Worm (Caenorhabditis elegans) whole organism, mixed stage, embryonic: ENCODE data around the gene mrpl-20.

ENCODE experiments used
- M03D4.4 ChIP-seq: sonication (generic microtip); optimal IDR thresholded peaks from 2 replicates; lab custom pipeline; 2017; ENCODE audit warnings: mild to moderate bottlenecking, missing genetic modification characterization, missing compliant biosample characterization
- bed-3 ChIP-seq: fragments of 200-800 bp; sonication (Bioruptor generic); optimal IDR thresholded peaks from 3 replicates; lab custom pipeline; 2018; ENCODE audit warnings: mild to moderate bottlenecking, missing genetic modification characterization, moderate library complexity, missing compliant biosample characterization
- ceh-39 ChIP-seq: fragments of 150-350 bp; optimal IDR thresholded peaks from 2 replicates; lab custom pipeline; 2014; ENCODE audit warnings: missing biosample characterization, missing genetic modification characterization
- ceh-43 ChIP-seq: fragments of 200-800 bp; sonication (Bioruptor generic); optimal IDR thresholded peaks from 2 replicates; lab custom pipeline; 2018; ENCODE audit warnings: mild to moderate bottlenecking, missing genetic modification characterization, moderate library complexity, missing compliant biosample characterization
- ceh-83 ChIP-seq: fragments of 200-800 bp; sonication (Bioruptor generic); optimal IDR thresholded peaks from 2 replicates; lab custom pipeline; 2018; ENCODE audit warnings: mild to moderate bottlenecking, missing genetic modification characterization, missing compliant biosample characterization
- ces-1 ChIP-seq: fragments of 150-350 bp; optimal IDR thresholded peaks from 2 replicates; lab custom pipeline; 2014; ENCODE audit warnings: missing biosample characterization, missing genetic modification reagents, missing genetic modification characterization
- cnd-1 ChIP-seq: fragments of 200-800 bp; sonication (Bioruptor generic); optimal IDR thresholded peaks from 2 replicates; lab custom pipeline; 2018; ENCODE audit warnings: mild to moderate bottlenecking, missing genetic modification characterization, missing compliant biosample characterization
- drap-1 ChIP-seq: fragments of 200-800 bp; sonication (Bioruptor generic); optimal IDR thresholded peaks from 3 replicates; lab custom pipeline; 2018; ENCODE audit warnings: mild to moderate bottlenecking, missing genetic modification characterization, missing compliant biosample characterization
- elt-1 ChIP-seq: sonication (generic microtip); optimal IDR thresholded peaks from 2 replicates; lab custom pipeline; 2017; ENCODE audit warnings: missing genetic modification characterization, mild to moderate bottlenecking, missing compliant biosample characterization, antibody characterized with exemption, moderate library complexity, borderline replicate concordance; ENCODE audit not compliant: insufficient read depth
- elt-3 ChIP-seq: fragments of 150-350 bp; optimal IDR thresholded peaks from 2 replicates; lab custom pipeline; 2014; ENCODE audit warnings: missing biosample characterization, missing genetic modification characterization
- flh-1 ChIP-seq: fragments of 200-800 bp; sonication (Bioruptor generic); optimal IDR thresholded peaks from 2 replicates; lab custom pipeline; 2018; ENCODE audit warnings: mild to moderate bottlenecking, missing genetic modification characterization, moderate library complexity, missing compliant biosample characterization
- hlh-1 ChIP-seq: fragments of 150-350 bp; optimal IDR thresholded peaks from 2 replicates; lab custom pipeline; 2014; ENCODE audit warnings: missing biosample characterization, missing genetic modification reagents, missing genetic modification characterization
- lin-13 ChIP-seq: fragments of 150-350 bp; optimal IDR thresholded peaks from 2 replicates; lab custom pipeline; 2014; ENCODE audit warnings: missing biosample characterization, missing genetic modification characterization
- lin-32 ChIP-seq: fragments of 200-800 bp; sonication (Bioruptor generic); optimal IDR thresholded peaks from 2 replicates; lab custom pipeline; 2018; ENCODE audit warnings: mild to moderate bottlenecking, missing genetic modification characterization, missing compliant biosample characterization
- lsy-2 ChIP-seq: fragments of 150-350 bp; optimal IDR thresholded peaks from 2 replicates; lab custom pipeline; 2014; ENCODE audit warnings: missing biosample characterization, missing genetic modification characterization
- mab-5 ChIP-seq: fragments of 150-350 bp; optimal IDR thresholded peaks from 2 replicates; lab custom pipeline; 2014; ENCODE audit warnings: missing biosample characterization, missing genetic modification characterization
- mep-1 ChIP-seq: fragments of 150-350 bp; optimal IDR thresholded peaks from 2 replicates; lab custom pipeline; 2017; ENCODE audit warnings: missing biosample characterization, missing genetic modification reagents, missing genetic modification characterization, inconsistent platforms
- nhr-12 ChIP-seq: fragments of 150-350 bp; optimal IDR thresholded peaks from 2 replicates; lab custom pipeline; 2014; ENCODE audit warnings: missing biosample characterization, missing genetic modification characterization
- nhr-2 ChIP-seq: fragments of 150-350 bp; optimal IDR thresholded peaks from 2 replicates; lab custom pipeline; 2014; ENCODE audit warnings: missing biosample characterization, missing genetic modification characterization
- nhr-237 ChIP-seq: fragments of 150-350 bp; optimal IDR thresholded peaks from 2 replicates; lab custom pipeline; 2014; ENCODE audit warnings: missing biosample characterization, missing genetic modification characterization
- nhr-28 ChIP-seq: fragments of 150-350 bp; optimal IDR thresholded peaks from 2 replicates; lab custom pipeline; 2014; ENCODE audit warnings: missing biosample characterization, missing genetic modification characterization
- nhr-76 ChIP-seq: sonication (generic microtip); optimal IDR thresholded peaks from 2 replicates; lab custom pipeline; 2017; ENCODE audit warnings: missing biosample characterization, missing genetic modification characterization
- pha-4 ChIP-seq: fragments of 150-350 bp; optimal IDR thresholded peaks from 2 replicates; lab custom pipeline; 2018; ENCODE audit warnings: missing biosample characterization, missing genetic modification reagents, missing genetic modification characterization
- snpc-4 ChIP-seq: fragments of 150-350 bp; optimal IDR thresholded peaks from 2 replicates; lab custom pipeline; 2014; ENCODE audit warnings: missing biosample characterization, missing genetic modification characterization
- sptf-1 ChIP-seq: sonication (generic microtip); optimal IDR thresholded peaks from 2 replicates; lab custom pipeline; 2017; ENCODE audit warnings: mild to moderate bottlenecking, missing genetic modification characterization, moderate library complexity, missing compliant biosample characterization
- tbx-8 ChIP-seq: fragments of 200-800 bp; sonication (Bioruptor generic); optimal IDR thresholded peaks from 2 replicates; lab custom pipeline; 2018; ENCODE audit warnings: mild to moderate bottlenecking, missing genetic modification characterization, moderate library complexity, missing compliant biosample characterization
- unc-120 ChIP-seq: sonication (generic microtip); optimal IDR thresholded peaks from 2 replicates; lab custom pipeline; 2017; ENCODE audit warnings: missing genetic modification characterization, missing compliant biosample characterization; ENCODE audit not compliant: poor library complexity, severe bottlenecking
- unc-62 ChIP-seq: fragments of 150-350 bp; optimal IDR thresholded peaks from 2 replicates; lab custom pipeline; 2014; ENCODE audit warnings: missing biosample characterization, missing genetic modification reagents, missing genetic modification characterization
- ztf-11 ChIP-seq: fragments of 150-350 bp; optimal IDR thresholded peaks from 2 replicates; lab custom pipeline; 2014; ENCODE audit warnings: missing biosample characterization, missing genetic modification characterization

mrpl-20 gene

ce11 chrII:13334966-13335698, 2.9 kb upstream of the mrpl-20 start (continued):
- TF ChIP-seq lin-13 (peak; percentile 65), nhr-12 (tag; lab: Kevin White, UChicago) (no peak), ceh-43 (GFP tag; lab: Kevin White, UChicago) (no peak), sptf-1 (peak; percentile 81)

- TF ChIP-seq bed-3 (GFP tag; lab: Kevin White, UChicago) (no peak), nhr-2 (tag; lab: Kevin White, UChicago) (no peak), nhr-237 (tag; lab: Kevin White, UChicago) (no peak), pha-4 (no peak), snpc-4 (tag; lab: Kevin White, UChicago) (no peak), mep-1 (tag; lab: Kevin White, UChicago) (no peak), nhr-12 (tag; lab: Kevin White, UChicago) (no peak), ceh-39 (no peak), unc-120 (tag; lab: Kevin White, UChicago) (no peak), ceh-83 (no peak), drap-1 (GFP tag; lab: Kevin White, UChicago) (no peak), mab-5 (no peak), cnd-1 (tag; lab: Kevin White, UChicago) (no peak), elt-1 (tag; lab: Kevin White, UChicago) (no peak), ztf-11 (tag; lab: Kevin White, UChicago) (no peak)
Observed at ce11 chrII:13339984-13340383, 1.9 kb downstream of the mrpl-20 start.

ce11 chrII:13341320-13341719, 3.2 kb downstream of the mrpl-20 start:
- TF ChIP-seq nhr-28 (tag; lab: Kevin White, UChicago), result no peak
- no peak for TF ChIP-seq pha-4
- no peak for TF ChIP-seq lin-32 (GFP tag; lab: Kevin White, UChicago)
- no peak for TF ChIP-seq ceh-39
- no peak for TF ChIP-seq elt-1 (tag; lab: Kevin White, UChicago)
- no peak for TF ChIP-seq ceh-43 (GFP tag; lab: Kevin White, UChicago)
- no peak for TF ChIP-seq M03D4.4 (tag; lab: Kevin White, UChicago)
- TF ChIP-seq lin-13, result no peak
- no peak for TF ChIP-seq nhr-76 (tag; lab: Kevin White, UChicago)
- TF ChIP-seq flh-1 (GFP tag; lab: Kevin White, UChicago), result no peak
- TF ChIP-seq lsy-2 (tag; lab: Kevin White, UChicago), result no peak
- no peak for TF ChIP-seq unc-120 (tag; lab: Kevin White, UChicago)
- TF ChIP-seq, all 35 proteins: peak for 0

ce11 chrII:13356092-13356491, 18.0 kb downstream of the mrpl-20 start, which contains the start of gene dmsr-3:
dmsr-3 (minus strand) TSS chrII:13356192.
- TF ChIP-seq mep-1 (tag; lab: Kevin White, UChicago), result no peak
- no peak for TF ChIP-seq unc-120 (tag; lab: Kevin White, UChicago)
- no peak for TF ChIP-seq tbx-8 (GFP tag; lab: Kevin White, UChicago)
- no peak for TF ChIP-seq nhr-28 (tag; lab: Kevin White, UChicago)
- TF ChIP-seq pha-4, result no peak

- TF ChIP-seq mep-1 (tag; lab: Kevin White, UChicago) (no peak), ztf-11 (tag; lab: Kevin White, UChicago) (no peak), ceh-43 (GFP tag; lab: Kevin White, UChicago) (no peak), snpc-4 (tag; lab: Kevin White, UChicago) (no peak), sptf-1 (no peak), elt-3 (tag; lab: Kevin White, UChicago) (no peak), hlh-1 (no peak), lin-13 (no peak), nhr-12 (tag; lab: Kevin White, UChicago) (no peak), tbx-8 (GFP tag; lab: Kevin White, UChicago) (no peak)
Observed at ce11 chrII:13367784-13368183, 29.7 kb downstream of the mrpl-20 start.

ce11 chrII:13369231-13369630, 31.1 kb downstream of the mrpl-20 start, which contains the start of gene Y48C3A.20:
Y48C3A.20 (plus strand) TSS chrII:13369607.
- peak; percentile 19 for TF ChIP-seq sptf-1
- TF ChIP-seq bed-3 (GFP tag; lab: Kevin White, UChicago), result no peak
- TF ChIP-seq lin-13, result peak; percentile 73
- TF ChIP-seq lsy-2 (tag; lab: Kevin White, UChicago), result peak; percentile 42
- peak; percentile 83 for TF ChIP-seq ces-1 (GFP tag; lab: Kevin White, UChicago)
- no peak for TF ChIP-seq unc-62 (GFP tag; lab: Kevin White, UChicago)
- TF ChIP-seq hlh-1, result no peak
- no peak for TF ChIP-seq M03D4.4 (tag; lab: Kevin White, UChicago)
- TF ChIP-seq pha-4, result peak; percentile 71
- TF ChIP-seq mep-1 (tag; lab: Kevin White, UChicago), result peak; percentile 52
- peak; percentile 57 for TF ChIP-seq nhr-237 (tag; lab: Kevin White, UChicago)
- TF ChIP-seq ceh-39, result peak; percentile 16
